Fruit fly (Drosophila melanogaster): Measurements from ENCODE around the gene CG7133.

- TF ChIP-seq knrl (GFP tag; IDR thresholded peaks at IDR 0.05; ENCODE audit: partially characterized antibody) (no peak), CG6654 (GFP tag; optimal IDR thresholded peaks at IDR 0.05) (no peak), h (optimal IDR thresholded peaks at IDR 0.05) (no peak), CG16863 (GFP tag; optimal IDR thresholded peaks at IDR 0.05) (no peak), CG8290 (GFP tag; optimal IDR thresholded peaks at IDR 0.05) (no peak), CG8290 (tag; optimal IDR thresholded peaks at IDR 0.05) (no peak), Bdp1 (GFP tag; optimal IDR thresholded peaks at IDR 0.05) (no peak)
Observed at dm6 chr3L:22029670-22030069, 44.7 kb downstream of the CG7133 start, which contains the start of gene CG43392.

Data from whole organism, embryonic.